Worm (Caenorhabditis elegans): ENCODE results near the gene sec-5.

ce11 chrII:9132338-9132737, 44.6 kb downstream of the sec-5 start:
- TF ChIP-seq dao-5 (tag; optimal IDR thresholded peaks at IDR 0.05) (no peak), him-1 (tag; optimal IDR thresholded peaks at IDR 0.05) (no peak)

Measured in whole organism, L4/young adult.